Worm (Caenorhabditis elegans) whole organism, L3 larva: ENCODE measurements around the gene W09H1.4.

Source experiments
- ZK546.5 ChIP-seq: sonication (generic microtip); optimal IDR thresholded peaks from 2 replicates; lab custom pipeline; 2017; ENCODE audit warnings: missing biosample characterization, missing genetic modification characterization
- ama-1 ChIP-seq: fragments of 150-350 bp; optimal IDR thresholded peaks from 2 replicates; lab custom pipeline; 2018
- ceh-16 ChIP-seq: sonication (generic microtip); optimal IDR thresholded peaks from 2 replicates; lab custom pipeline; 2017; ENCODE audit warnings: missing biosample characterization, missing genetic modification characterization
- ceh-28 ChIP-seq: fragments of 150-350 bp; optimal IDR thresholded peaks from 2 replicates; lab custom pipeline; 2014; ENCODE audit warnings: missing biosample characterization, missing genetic modification reagents, missing genetic modification characterization
- ceh-9 ChIP-seq: sonication (generic microtip); optimal IDR thresholded peaks from 2 replicates; lab custom pipeline; 2018; ENCODE audit warnings: missing biosample characterization, missing genetic modification characterization
- daf-12 ChIP-seq: fragments of 150-350 bp; optimal IDR thresholded peaks from 2 replicates; lab custom pipeline; 2014; ENCODE audit warnings: missing biosample characterization, missing genetic modification reagents, missing genetic modification characterization
- egl-27 ChIP-seq: sonication (generic microtip); optimal IDR thresholded peaks from 4 replicates; lab custom pipeline; 2017; ENCODE audit warnings: missing biosample characterization, missing genetic modification reagents, missing genetic modification characterization
- egl-5 ChIP-seq: fragments of 150-350 bp; optimal IDR thresholded peaks from 2 replicates; lab custom pipeline; 2017; ENCODE audit warnings: missing biosample characterization, missing genetic modification reagents, missing genetic modification characterization, inconsistent platforms
- elt-1 ChIP-seq: fragments of 150-350 bp; optimal IDR thresholded peaks from 2 replicates; lab custom pipeline; 2014; ENCODE audit warnings: missing biosample characterization, missing genetic modification characterization
- elt-3 ChIP-seq, 3 experiments: fragments of 150-350 bp in 1 of 3; sonication (generic microtip) in 2 of 3; optimal IDR thresholded peaks; 2 replicates in 2 of 3; 4 replicates in 1 of 3; lab custom pipeline; 2014 to 2017; ENCODE audit warnings: missing biosample characterization in 3 of 3, missing genetic modification characterization in 3 of 3
- eor-1 ChIP-seq, 2 experiments: fragments of 150-350 bp; optimal IDR thresholded peaks; 2 replicates each; lab custom pipeline; 2014 to 2018; ENCODE audit warnings: missing biosample characterization in 2 of 2, missing genetic modification characterization in 2 of 2
- fkh-10 ChIP-seq: sonication (generic microtip); optimal IDR thresholded peaks from 2 replicates; lab custom pipeline; 2017; ENCODE audit warnings: missing biosample characterization, missing genetic modification reagents, missing genetic modification characterization
- fkh-2 ChIP-seq: fragments of 150-350 bp; optimal IDR thresholded peaks from 2 replicates; lab custom pipeline; 2014; ENCODE audit warnings: missing biosample characterization, missing genetic modification reagents, missing genetic modification characterization
- fos-1 ChIP-seq: fragments of 150-350 bp; optimal IDR thresholded peaks from 2 replicates; lab custom pipeline; 2014; ENCODE audit warnings: missing biosample characterization, missing genetic modification characterization
- jun-1 ChIP-seq: fragments of 150-350 bp; optimal IDR thresholded peaks from 2 replicates; lab custom pipeline; 2014; ENCODE audit warnings: missing biosample characterization, missing genetic modification reagents, missing genetic modification characterization
- lin-15B ChIP-seq: fragments of 150-350 bp; optimal IDR thresholded peaks from 2 replicates; lab custom pipeline; 2014; ENCODE audit warnings: missing biosample characterization, missing genetic modification characterization
- lsy-12 ChIP-seq: sonication (generic microtip); optimal IDR thresholded peaks from 2 replicates; lab custom pipeline; 2016; ENCODE audit warnings: mild to moderate bottlenecking, missing genetic modification characterization, missing compliant biosample characterization
- mdl-1 ChIP-seq: fragments of 150-350 bp; optimal IDR thresholded peaks from 2 replicates; lab custom pipeline; 2014; ENCODE audit warnings: missing biosample characterization, missing genetic modification characterization
- mml-1 ChIP-seq: fragments of 150-350 bp; sonication (generic microtip); optimal IDR thresholded peaks from 3 replicates; lab custom pipeline; 2014; ENCODE audit warnings: missing biosample characterization, missing genetic modification characterization
- nfya-1 ChIP-seq: sonication (generic microtip); optimal IDR thresholded peaks from 2 replicates; lab custom pipeline; 2017; ENCODE audit warnings: missing genetic modification characterization, mild to moderate bottlenecking, missing compliant biosample characterization, antibody characterized with exemption, moderate library complexity; ENCODE audit not compliant: insufficient read depth
- nhr-11 ChIP-seq: fragments of 150-350 bp; optimal IDR thresholded peaks from 2 replicates; lab custom pipeline; 2014; ENCODE audit warnings: missing biosample characterization, missing genetic modification characterization
- nhr-23 ChIP-seq: fragments of 150-350 bp; optimal IDR thresholded peaks from 2 replicates; lab custom pipeline; 2014; ENCODE audit warnings: missing biosample characterization, missing genetic modification reagents, missing genetic modification characterization
- nhr-25 ChIP-seq: sonication (generic microtip); optimal IDR thresholded peaks from 2 replicates; lab custom pipeline; 2017; ENCODE audit warnings: missing biosample characterization, missing genetic modification characterization
- nhr-28 ChIP-seq: fragments of 150-350 bp; optimal IDR thresholded peaks from 2 replicates; lab custom pipeline; 2014; ENCODE audit warnings: missing biosample characterization, missing genetic modification characterization
- nhr-43 ChIP-seq: sonication (generic microtip); optimal IDR thresholded peaks from 2 replicates; lab custom pipeline; 2016; ENCODE audit warnings: mild to moderate bottlenecking, missing genetic modification characterization, missing compliant biosample characterization; ENCODE audit not compliant: poor library complexity, severe bottlenecking
- nhr-77 ChIP-seq: fragments of 150-350 bp; optimal IDR thresholded peaks from 2 replicates; lab custom pipeline; 2014; ENCODE audit warnings: missing biosample characterization, missing genetic modification characterization
- pha-4 ChIP-seq: fragments of 150-350 bp; optimal IDR thresholded peaks from 2 replicates; lab custom pipeline; 2014; ENCODE audit warnings: missing biosample characterization, missing genetic modification reagents, missing genetic modification characterization
- pqm-1 ChIP-seq: fragments of 150-350 bp; optimal IDR thresholded peaks from 2 replicates; lab custom pipeline; 2017; ENCODE audit warnings: missing biosample characterization, missing genetic modification characterization, inconsistent platforms
- sea-2 ChIP-seq: fragments of 150-350 bp; sonication (generic microtip); optimal IDR thresholded peaks from 4 replicates; lab custom pipeline; 2014; ENCODE audit warnings: missing biosample characterization, missing genetic modification reagents, missing genetic modification characterization
- skn-1 ChIP-seq: fragments of 150-350 bp; optimal IDR thresholded peaks from 2 replicates; lab custom pipeline; 2014; ENCODE audit warnings: missing biosample characterization, missing genetic modification characterization
- snpc-4 ChIP-seq: fragments of 150-350 bp; optimal IDR thresholded peaks from 2 replicates; lab custom pipeline; 2014; ENCODE audit warnings: missing biosample characterization, missing genetic modification characterization
- unc-39 ChIP-seq: sonication (generic microtip); optimal IDR thresholded peaks from 4 replicates; lab custom pipeline; 2017; ENCODE audit warnings: missing biosample characterization, missing genetic modification characterization
- unc-62 ChIP-seq: fragments of 150-350 bp; sonication (generic microtip); optimal IDR thresholded peaks from 4 replicates; lab custom pipeline; 2014; ENCODE audit warnings: missing biosample characterization, missing genetic modification reagents, missing genetic modification characterization
- zag-1 ChIP-seq: fragments of 150-350 bp; optimal IDR thresholded peaks from 2 replicates; lab custom pipeline; 2014; ENCODE audit warnings: missing biosample characterization, missing genetic modification characterization
- ztf-11 ChIP-seq: fragments of 150-350 bp; optimal IDR thresholded peaks from 2 replicates; lab custom pipeline; 2014; ENCODE audit warnings: missing biosample characterization, missing genetic modification characterization
- ztf-4 ChIP-seq: fragments of 150-350 bp; optimal IDR thresholded peaks from 2 replicates; lab custom pipeline; 2014; ENCODE audit warnings: missing biosample characterization, missing genetic modification characterization

W09H1.4 gene

DNA sequence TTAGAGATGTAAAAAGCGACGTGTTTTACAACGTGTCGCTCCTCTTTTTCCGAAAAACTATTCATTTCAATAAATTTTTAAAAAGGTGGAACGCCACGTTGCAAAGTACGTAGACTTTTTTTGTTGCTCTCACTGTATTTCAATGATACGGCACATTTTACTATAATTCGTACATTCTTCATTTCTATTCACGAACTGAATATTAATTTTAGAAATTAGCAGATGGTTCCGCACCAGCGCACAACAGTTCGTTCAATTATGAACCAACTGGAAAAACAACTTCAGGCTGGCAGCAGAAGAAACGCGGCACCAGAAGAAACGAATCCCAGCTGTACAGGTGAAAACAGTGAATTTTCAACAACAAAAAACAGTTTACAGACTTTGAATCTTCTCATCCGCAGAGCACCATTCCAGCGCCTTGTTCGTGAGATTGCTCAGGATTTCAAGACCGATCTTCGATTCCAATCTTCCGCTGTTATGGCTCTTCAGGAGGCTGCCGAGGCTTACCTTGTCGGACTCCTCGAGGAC lies at the start of gene W09H1.4, which contains the start of gene his-73:
Gene W09H1.4 (plus strand): TSS at position 301 of the 528 bp plus-strand sequence.
Gene his-73 (plus strand): TSS at position 478 of the 528 bp plus-strand sequence.
- TF ChIP-seq nhr-43 (tag; lab: Kevin White, UChicago) (no peak), ceh-16 (tag; lab: Kevin White, UChicago) (no peak), ZK546.5 (tag; lab: Kevin White, UChicago) (no peak), daf-12 (tag; lab: Kevin White, UChicago) (no peak), zag-1 (tag; lab: Kevin White, UChicago) (no peak), lsy-12 (tag; lab: Kevin White, UChicago) (no peak), snpc-4 (no peak)

- TF ChIP-seq nhr-43 (tag; lab: Kevin White, UChicago) (peak; percentile 28), nhr-11 (no peak), ama-1 (lab: Kevin White, UChicago) (peak; percentile 51), pqm-1 (tag; lab: Kevin White, UChicago) (no peak)
Observed at ce11 chrII:13139573-13139972, 43.8 kb upstream of the W09H1.4 start.

ce11 chrII:13142372-13142771 lies 41.0 kb upstream of the W09H1.4 start:
- TF ChIP-seq egl-27 (tag; lab: Kevin White, UChicago): no peak

DNA sequence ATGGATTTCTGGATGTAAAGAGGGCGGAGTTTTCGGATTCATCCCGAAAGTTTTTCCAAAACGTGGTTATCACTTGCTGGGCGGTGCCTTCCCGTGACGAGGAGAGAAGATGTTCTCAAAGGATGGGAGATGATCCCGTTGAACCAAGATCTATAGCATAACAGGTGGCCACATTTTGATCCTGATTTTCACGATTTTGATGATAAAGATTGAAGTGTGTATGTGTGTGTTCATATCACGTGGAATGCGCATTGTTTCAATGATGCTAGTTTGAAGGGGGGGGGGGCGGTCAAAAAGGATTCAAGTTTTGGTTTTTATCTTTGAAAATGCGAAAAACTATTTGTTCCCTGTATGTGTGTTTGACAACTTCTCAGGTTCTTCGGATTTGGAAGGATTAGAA lies 38.1 kb upstream of the W09H1.4 start, which contains the start of gene mltn-1:
Gene mltn-1 (minus strand): TSS at position 22 of the 400 bp plus-strand sequence.
- TF ChIP-seq nhr-23 (tag; lab: Kevin White, UChicago) (peak; percentile 14), elt-1 (tag; lab: Kevin White, UChicago) (no peak), nhr-43 (tag; lab: Kevin White, UChicago) (peak; percentile 82), unc-39 (tag; lab: Kevin White, UChicago) (no peak), ceh-28 (tag; lab: Kevin White, UChicago) (no peak)

DNA sequence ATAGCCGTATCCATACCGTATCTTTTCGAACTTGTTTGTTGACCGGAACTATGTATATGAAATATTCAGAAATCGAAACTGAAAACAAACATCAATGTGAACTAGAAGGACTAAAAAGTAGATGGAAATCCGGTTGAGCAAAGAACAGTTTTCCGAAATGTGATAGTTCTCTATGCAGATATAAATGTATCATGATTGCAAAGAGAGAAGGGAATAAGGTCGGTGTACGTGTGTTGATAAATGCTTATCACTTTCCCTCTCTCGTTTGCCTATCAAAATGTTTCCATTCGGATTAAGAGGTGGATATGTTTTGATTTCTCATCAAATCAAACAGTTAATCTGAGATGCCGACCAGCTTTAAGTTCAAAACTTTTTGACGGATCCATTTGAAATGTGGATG lies 35.1 kb upstream of the W09H1.4 start:
- TF ChIP-seq ceh-28 (tag; lab: Kevin White, UChicago) (no peak), nhr-43 (tag; lab: Kevin White, UChicago) (peak; percentile 32), nhr-28 (tag; lab: Kevin White, UChicago) (no peak), zag-1 (tag; lab: Kevin White, UChicago) (no peak), lin-15B (no peak), ceh-16 (tag; lab: Kevin White, UChicago) (no peak), snpc-4 (no peak), nfya-1 (tag; lab: Kevin White, UChicago) (no peak), elt-3 (tag; optimal IDR thresholded peaks at IDR 0.05; lab: Kevin White, UChicago) (peak in 1 of 3 experiments; percentile 48), fkh-10 (GFP tag; lab: Kevin White, UChicago) (no peak), unc-62 (GFP tag; lab: Kevin White, UChicago) (no peak), jun-1 (no peak), nhr-23 (tag; lab: Kevin White, UChicago) (peak; percentile 37), ztf-11 (no peak), pha-4 (tag; lab: Kevin White, UChicago) (no peak)

ce11 chrII:13149965-13150364 lies 33.4 kb upstream of the W09H1.4 start:
- TF ChIP-seq nhr-23 (tag; lab: Kevin White, UChicago) (peak; percentile 40), fkh-2 (tag; lab: Kevin White, UChicago) (no peak), ZK546.5 (tag; lab: Kevin White, UChicago) (no peak), ztf-4 (tag; lab: Kevin White, UChicago) (no peak), unc-39 (tag; lab: Kevin White, UChicago) (no peak), lin-15B (no peak), sea-2 (no peak), eor-1 (tag; optimal IDR thresholded peaks at IDR 0.05; lab: Kevin White, UChicago) (no peak), nhr-25 (no peak), nhr-11 (no peak), fkh-10 (GFP tag; lab: Kevin White, UChicago) (no peak), pqm-1 (tag; lab: Kevin White, UChicago) (no peak), nfya-1 (tag; lab: Kevin White, UChicago) (no peak), nhr-43 (tag; lab: Kevin White, UChicago) (peak; percentile 83), unc-62 (GFP tag; lab: Kevin White, UChicago) (peak; percentile 7), fos-1 (tag; lab: Kevin White, UChicago) (no peak), elt-3 (tag; optimal IDR thresholded peaks at IDR 0.05; lab: Kevin White, UChicago) (peak in 1 of 3 experiments; percentile 23), jun-1 (peak; percentile 8), nhr-77 (tag; lab: Kevin White, UChicago) (no peak), mml-1 (no peak), mdl-1 (no peak), skn-1 (no peak), egl-5 (tag; lab: Kevin White, UChicago) (no peak), ceh-9 (no peak), lsy-12 (tag; lab: Kevin White, UChicago) (no peak), elt-1 (tag; lab: Kevin White, UChicago) (no peak)
